Worm (Caenorhabditis elegans) whole organism, L4 larva: Measurements from ENCODE around the gene suds-3.

Source experiments
- R02D3.7 ChIP-seq: fragments of 150-350 bp; sonication (generic microtip); optimal IDR thresholded peaks from 3 replicates; lab custom pipeline; 2014; ENCODE audit warnings: missing biosample characterization, missing genetic modification characterization
- Y48G9A.11 ChIP-seq: fragments of 200-800 bp; sonication (Bioruptor generic); IDR thresholded peaks from 2 replicates; pipeline ENCODE4 v1.3.6; 2022; ENCODE audit warnings: missing genetic modification reagents, missing genetic modification characterization, missing compliant biosample characterization
- aly-2 ChIP-seq: sonication (generic microtip); optimal IDR thresholded peaks from 2 replicates; lab custom pipeline; 2018; ENCODE audit warnings: missing biosample characterization, missing genetic modification characterization
- ceh-82 ChIP-seq: sonication (generic microtip); optimal IDR thresholded peaks from 2 replicates; lab custom pipeline; 2017; ENCODE audit warnings: missing biosample characterization, missing genetic modification characterization
- ces-1 ChIP-seq: fragments of 150-350 bp; sonication (generic microtip); optimal IDR thresholded peaks from 4 replicates; lab custom pipeline; 2014; ENCODE audit warnings: missing biosample characterization, missing genetic modification reagents, missing genetic modification characterization
- lin-38 ChIP-seq: fragments of 200-800 bp; sonication (Bioruptor generic); IDR thresholded peaks from 2 replicates; pipeline ENCODE4 v1.3.6; 2022; ENCODE audit warnings: missing genetic modification reagents, missing genetic modification characterization, missing compliant biosample characterization
- mep-1 ChIP-seq: fragments of 150-350 bp; sonication (generic microtip); optimal IDR thresholded peaks from 3 replicates; lab custom pipeline; 2014; ENCODE audit warnings: missing biosample characterization, missing genetic modification characterization
- nhr-10 ChIP-seq: fragments of 150-350 bp; optimal IDR thresholded peaks from 2 replicates; lab custom pipeline; 2014; ENCODE audit warnings: missing biosample characterization, missing genetic modification characterization
- nhr-6 ChIP-seq: fragments of 150-350 bp; optimal IDR thresholded peaks from 2 replicates; lab custom pipeline; 2014; ENCODE audit warnings: missing biosample characterization, missing genetic modification characterization
- zfp-2 ChIP-seq: sonication (generic microtip); optimal IDR thresholded peaks from 2 replicates; lab custom pipeline; 2016; ENCODE audit warnings: mild to moderate bottlenecking, missing genetic modification characterization, missing compliant biosample characterization

DNA sequence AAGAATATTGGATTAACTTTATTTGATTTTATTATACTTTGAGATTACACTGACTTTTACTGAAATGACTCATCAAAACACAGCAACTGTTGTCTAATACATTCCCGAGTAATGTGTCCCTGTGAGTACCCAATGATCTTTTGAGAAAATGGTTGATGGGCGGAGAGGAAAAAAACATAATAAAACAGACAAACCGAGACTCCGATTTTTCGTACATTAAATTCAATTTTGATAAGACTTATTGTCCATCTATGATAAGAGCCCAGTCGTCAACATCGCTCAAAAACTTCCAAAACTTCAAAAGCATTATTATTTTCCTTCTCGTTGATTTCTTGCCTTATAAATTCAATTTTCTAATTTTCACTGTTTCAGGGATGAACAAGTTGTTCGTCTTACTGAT is 20.0 kb downstream of the suds-3 start, which contains the start of gene ttr-46:
- TF ChIP-seq zfp-2 (tag; lab: Kevin White, UChicago) (no peak), nhr-6 (tag; lab: Kevin White, UChicago) (no peak), mep-1 (tag; lab: Kevin White, UChicago) (no peak), ceh-82 (no peak), Y48G9A.11 (GFP tag; lab: Robert Waterston, UW) (no peak), lin-38 (GFP tag; lab: Robert Waterston, UW) (no peak), ces-1 (GFP tag; lab: Kevin White, UChicago) (no peak), R02D3.7 (tag; lab: Kevin White, UChicago) (no peak), nhr-10 (tag; lab: Kevin White, UChicago) (no peak), aly-2 (tag; lab: Kevin White, UChicago) (no peak)
